Worm (Caenorhabditis elegans) whole organism, L1 larva: ENCODE results near the gene ttr-15.

Source experiments
- C04F5.9 ChIP-seq: sonication (generic microtip); optimal IDR thresholded peaks from 2 replicates; lab custom pipeline; 2016; ENCODE audit warnings: missing genetic modification characterization, missing compliant biosample characterization
- C34B4.2 ChIP-seq: sonication (generic microtip); optimal IDR thresholded peaks from 2 replicates; lab custom pipeline; 2017; ENCODE audit warnings: mild to moderate bottlenecking, missing genetic modification characterization, missing compliant biosample characterization
- Y116A8C.19 ChIP-seq: sonication (generic microtip); optimal IDR thresholded peaks from 2 replicates; lab custom pipeline; 2016; ENCODE audit warnings: missing compliant biosample characterization, missing genetic modification characterization, borderline replicate concordance
- aha-1 ChIP-seq: fragments of 150-350 bp; optimal IDR thresholded peaks from 2 replicates; lab custom pipeline; 2014; ENCODE audit warnings: missing biosample characterization, missing genetic modification characterization
- alr-1 ChIP-seq: fragments of 200-800 bp; sonication (Bioruptor generic); optimal IDR thresholded peaks from 2 replicates; lab custom pipeline; 2018; ENCODE audit warnings: borderline replicate concordance, mild to moderate bottlenecking, missing genetic modification characterization, missing compliant biosample characterization
- aly-2 ChIP-seq: fragments of 150-350 bp; optimal IDR thresholded peaks from 2 replicates; lab custom pipeline; 2014; ENCODE audit warnings: missing biosample characterization, missing genetic modification characterization
- ama-1 ChIP-seq: fragments of 150-350 bp; optimal IDR thresholded peaks from 2 replicates; lab custom pipeline; 2014
- ceh-88 ChIP-seq: fragments of 200-800 bp; sonication (Bioruptor generic); IDR thresholded peaks from 2 replicates; pipeline ENCODE4 v1.3.6; 2022; ENCODE audit warnings: missing genetic modification characterization, missing compliant biosample characterization
- dsc-1 ChIP-seq: sonication (generic microtip); optimal IDR thresholded peaks from 2 replicates; lab custom pipeline; 2016; ENCODE audit warnings: mild to moderate bottlenecking, missing genetic modification characterization, missing compliant biosample characterization
- efl-1 ChIP-seq, 4 experiments: fragments of 150-350 bp; optimal IDR thresholded peaks in 3 of 4; peaks in 1 of 4; 1 replicate in 1 of 4; 2 replicates in 3 of 4; lab custom pipeline; 2014; ENCODE audit warnings: missing biosample characterization in 2 of 4, missing genetic modification characterization in 2 of 4, missing genetic modification reagents in 2 of 4
- egl-27 ChIP-seq, 2 experiments: fragments of 150-350 bp in 1 of 2; sonication (generic microtip); optimal IDR thresholded peaks; 3 replicates each; lab custom pipeline; 2017 to 2018; ENCODE audit warnings: missing biosample characterization in 2 of 2, missing genetic modification characterization in 2 of 2, missing genetic modification reagents in 2 of 2
- fkh-10 ChIP-seq: sonication (generic microtip); optimal IDR thresholded peaks from 2 replicates; lab custom pipeline; 2017; ENCODE audit warnings: missing biosample characterization, missing genetic modification reagents, missing genetic modification characterization
- fkh-4 ChIP-seq: sonication (generic microtip); optimal IDR thresholded peaks from 2 replicates; lab custom pipeline; 2016; ENCODE audit warnings: missing compliant biosample characterization, missing genetic modification characterization, borderline replicate concordance
- fkh-8 ChIP-seq: sonication (generic microtip); optimal IDR thresholded peaks from 2 replicates; lab custom pipeline; 2016; ENCODE audit warnings: mild to moderate bottlenecking, missing genetic modification characterization, missing compliant biosample characterization
- grh-1 ChIP-seq: fragments of 200-800 bp; sonication (Bioruptor generic); IDR thresholded peaks from 2 replicates; pipeline ENCODE4 v1.3.6; 2022; ENCODE audit warnings: missing genetic modification reagents, missing genetic modification characterization, missing compliant biosample characterization
- hlh-17 ChIP-seq: fragments of 200-800 bp; sonication (Bioruptor generic); optimal IDR thresholded peaks from 2 replicates; lab custom pipeline; 2018; ENCODE audit warnings: missing genetic modification characterization, mild to moderate bottlenecking, missing compliant biosample characterization, moderate library complexity, borderline replicate concordance
- hlh-4 ChIP-seq: sonication (generic microtip); optimal IDR thresholded peaks from 2 replicates; lab custom pipeline; 2016; ENCODE audit warnings: mild to moderate bottlenecking, missing genetic modification characterization, missing compliant biosample characterization
- hpl-2 ChIP-seq: fragments of 150-350 bp; optimal IDR thresholded peaks from 2 replicates; lab custom pipeline; 2014; ENCODE audit warnings: missing biosample characterization, missing genetic modification reagents, missing genetic modification characterization
- isw-1 ChIP-seq: fragments of 200-800 bp; sonication (Bioruptor generic); IDR thresholded peaks from 2 replicates; pipeline ENCODE4 v1.3.6; 2022; ENCODE audit warnings: missing genetic modification characterization, missing compliant biosample characterization
- jun-1 ChIP-seq: fragments of 150-350 bp; optimal IDR thresholded peaks from 2 replicates; lab custom pipeline; 2014; ENCODE audit warnings: missing biosample characterization, missing genetic modification reagents, missing genetic modification characterization
- lin-13 ChIP-seq: fragments of 150-350 bp; optimal IDR thresholded peaks from 2 replicates; lab custom pipeline; 2014; ENCODE audit warnings: missing biosample characterization, missing genetic modification reagents, missing genetic modification characterization
- lin-14 ChIP-seq: fragments of 200-800 bp; sonication (Bioruptor generic); optimal IDR thresholded peaks from 2 replicates; lab custom pipeline; 2018; ENCODE audit warnings: mild to moderate bottlenecking, missing genetic modification characterization, moderate library complexity, missing compliant biosample characterization
- lin-39 ChIP-seq: fragments of 150-350 bp; optimal IDR thresholded peaks from 2 replicates; lab custom pipeline; 2014; ENCODE audit warnings: missing biosample characterization, missing genetic modification reagents, missing genetic modification characterization
- lir-3 ChIP-seq: sonication (generic microtip); optimal IDR thresholded peaks from 2 replicates; lab custom pipeline; 2016; ENCODE audit warnings: mild to moderate bottlenecking, missing genetic modification characterization, moderate library complexity, missing compliant biosample characterization; ENCODE audit not compliant: poor library complexity
- lsy-2 ChIP-seq, 2 experiments: fragments of 150-350 bp; optimal IDR thresholded peaks; 2 replicates each; lab custom pipeline; 2014; ENCODE audit warnings: missing biosample characterization in 2 of 2, missing genetic modification characterization in 2 of 2
- mab-9 ChIP-seq: fragments of 200-800 bp; sonication (Bioruptor generic); IDR thresholded peaks from 2 replicates; pipeline ENCODE4 v1.3.6; 2022; ENCODE audit warnings: missing genetic modification reagents, missing genetic modification characterization, missing compliant biosample characterization
- mdl-1 ChIP-seq, 2 experiments: fragments of 150-350 bp; optimal IDR thresholded peaks; 2 replicates each; lab custom pipeline; 2014 to 2017; ENCODE audit warnings: missing biosample characterization in 2 of 2, missing genetic modification characterization in 2 of 2, inconsistent platforms in 1 of 2
- mef-2 ChIP-seq: fragments of 150-350 bp; optimal IDR thresholded peaks from 2 replicates; lab custom pipeline; 2014; ENCODE audit warnings: missing biosample characterization, missing genetic modification characterization
- mep-1 ChIP-seq: fragments of 150-350 bp; optimal IDR thresholded peaks from 2 replicates; lab custom pipeline; 2014; ENCODE audit warnings: missing biosample characterization, missing genetic modification characterization
- nhr-20 ChIP-seq: sonication (generic microtip); optimal IDR thresholded peaks from 2 replicates; lab custom pipeline; 2016; ENCODE audit warnings: mild to moderate bottlenecking, missing genetic modification characterization, missing compliant biosample characterization
- nhr-237 ChIP-seq: fragments of 150-350 bp; optimal IDR thresholded peaks from 2 replicates; lab custom pipeline; 2014; ENCODE audit warnings: missing biosample characterization, missing genetic modification characterization
- nhr-28 ChIP-seq: fragments of 150-350 bp; optimal IDR thresholded peaks from 2 replicates; lab custom pipeline; 2014; ENCODE audit warnings: missing biosample characterization, missing genetic modification characterization
- nhr-47 ChIP-seq: sonication (generic microtip); optimal IDR thresholded peaks from 2 replicates; lab custom pipeline; 2016; ENCODE audit warnings: mild to moderate bottlenecking, missing genetic modification characterization, moderate library complexity, missing compliant biosample characterization
- nhr-71 ChIP-seq: sonication (generic microtip); optimal IDR thresholded peaks from 2 replicates; lab custom pipeline; 2016; ENCODE audit warnings: mild to moderate bottlenecking, missing genetic modification characterization, moderate library complexity, missing compliant biosample characterization
- nhr-76 ChIP-seq: sonication (generic microtip); optimal IDR thresholded peaks from 2 replicates; lab custom pipeline; 2017; ENCODE audit warnings: missing biosample characterization, missing genetic modification characterization
- nhr-77 ChIP-seq: fragments of 150-350 bp; optimal IDR thresholded peaks from 2 replicates; lab custom pipeline; 2014; ENCODE audit warnings: missing biosample characterization, missing genetic modification characterization
- nhr-84 ChIP-seq: sonication (generic microtip); optimal IDR thresholded peaks from 2 replicates; lab custom pipeline; 2017; ENCODE audit warnings: missing biosample characterization, missing genetic modification characterization
- nhr-90 ChIP-seq: sonication (generic microtip); optimal IDR thresholded peaks from 2 replicates; lab custom pipeline; 2016; ENCODE audit warnings: mild to moderate bottlenecking, missing genetic modification characterization, missing compliant biosample characterization; ENCODE audit not compliant: poor library complexity
- pax-3 ChIP-seq: fragments of 200-800 bp; sonication (Bioruptor generic); optimal IDR thresholded peaks from 2 replicates; lab custom pipeline; 2018; ENCODE audit warnings: mild to moderate bottlenecking, missing genetic modification characterization, moderate library complexity, missing compliant biosample characterization
- pqm-1 ChIP-seq: sonication (generic microtip); optimal IDR thresholded peaks from 3 replicates; lab custom pipeline; 2017; ENCODE audit warnings: missing biosample characterization, missing genetic modification characterization
- rnt-1 ChIP-seq: sonication (generic microtip); optimal IDR thresholded peaks from 2 replicates; lab custom pipeline; 2016; ENCODE audit warnings: mild to moderate bottlenecking, missing genetic modification characterization, moderate library complexity, missing compliant biosample characterization
- snpc-4 ChIP-seq: fragments of 150-350 bp; optimal IDR thresholded peaks from 2 replicates; lab custom pipeline; 2014; ENCODE audit warnings: missing biosample characterization, missing genetic modification characterization
- sptf-1 ChIP-seq: fragments of 150-350 bp; optimal IDR thresholded peaks from 2 replicates; lab custom pipeline; 2014; ENCODE audit warnings: missing biosample characterization, missing genetic modification characterization
- tbx-2 ChIP-seq: sonication (generic microtip); optimal IDR thresholded peaks from 2 replicates; lab custom pipeline; 2016; ENCODE audit warnings: missing genetic modification characterization, missing compliant biosample characterization
- tlp-1 ChIP-seq: fragments of 150-350 bp; optimal IDR thresholded peaks from 2 replicates; lab custom pipeline; 2014; ENCODE audit warnings: missing biosample characterization, missing genetic modification characterization
- unc-130 ChIP-seq: fragments of 150-350 bp; optimal IDR thresholded peaks from 2 replicates; lab custom pipeline; 2017; ENCODE audit warnings: missing biosample characterization, missing genetic modification characterization, inconsistent platforms
- unc-62 ChIP-seq: fragments of 150-350 bp; optimal IDR thresholded peaks from 2 replicates; lab custom pipeline; 2014; ENCODE audit warnings: missing biosample characterization, missing genetic modification reagents, missing genetic modification characterization
- unc-98 ChIP-seq: fragments of 200-800 bp; sonication (Bioruptor generic); IDR thresholded peaks from 2 replicates; pipeline ENCODE4 v1.3.6; 2022; ENCODE audit warnings: missing genetic modification characterization, missing compliant biosample characterization
- xbp-1 ChIP-seq: sonication (generic microtip); optimal IDR thresholded peaks from 2 replicates; lab custom pipeline; 2016; ENCODE audit warnings: missing genetic modification characterization, missing compliant biosample characterization
- zip-4 ChIP-seq: fragments of 200-800 bp; sonication (Bioruptor generic); optimal IDR thresholded peaks from 2 replicates; lab custom pipeline; 2018; ENCODE audit warnings: mild to moderate bottlenecking, missing genetic modification characterization, moderate library complexity, missing compliant biosample characterization
- ztf-11 ChIP-seq, 2 experiments: sonication (generic microtip); optimal IDR thresholded peaks; 2 replicates each; lab custom pipeline; 2016 to 2017; ENCODE audit warnings: missing genetic modification characterization in 2 of 2, missing biosample characterization in 1 of 2, missing compliant biosample characterization in 1 of 2

The ttr-15 gene

DNA sequence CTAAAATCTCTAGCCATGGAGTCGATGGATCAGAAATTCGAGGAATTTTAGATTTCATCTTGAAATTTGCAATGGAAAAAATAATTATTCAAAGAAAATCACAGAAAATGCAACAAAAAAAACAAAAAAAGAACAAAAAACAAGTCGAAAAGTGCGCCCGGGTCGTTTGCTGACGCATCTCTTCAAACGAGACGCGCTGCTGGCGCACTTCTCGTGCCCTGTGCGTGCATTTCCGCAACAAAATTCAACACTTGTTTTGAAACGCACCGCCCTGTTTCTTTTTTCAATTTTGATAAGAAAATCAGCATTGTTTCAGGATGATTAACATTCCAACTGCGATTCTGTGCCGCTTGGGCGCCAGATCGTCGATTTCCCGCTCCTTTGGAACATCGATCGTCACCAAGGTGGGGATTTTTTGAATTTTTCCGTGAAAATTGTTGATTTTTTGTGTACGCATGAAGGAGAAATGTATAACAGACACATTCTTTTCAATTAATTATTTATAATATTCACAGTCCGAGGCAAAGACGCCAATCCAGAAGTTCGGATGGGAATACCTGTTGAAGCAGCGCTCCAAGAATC lies 3.6 kb upstream of the ttr-15 start, which contains the start of the genes jmjd-4 and mev-1:
Gene jmjd-4 (minus strand): TSS at position 58 of the 582 bp plus-strand sequence.
Gene mev-1 (plus strand): TSS at position 317 of the 582 bp plus-strand sequence.
- peak; percentile 78 for TF ChIP-seq isw-1
- TF ChIP-seq aha-1 (tag; lab: Kevin White, UChicago) = peak; percentile 81
- TF ChIP-seq egl-27 (tag; optimal IDR thresholded peaks at IDR 0.05; lab: Kevin White, UChicago) = no peak
- peak; percentile 90 for TF ChIP-seq grh-1 (GFP tag; lab: Robert Waterston, UW)
- TF ChIP-seq sptf-1 (tag; lab: Kevin White, UChicago) = no peak
- TF ChIP-seq nhr-237 (tag; lab: Kevin White, UChicago) = no peak
- TF ChIP-seq ceh-88 (GFP tag; lab: Robert Waterston, UW) = peak; percentile 45; the same call in 1 of the 2 replicates
- peak; percentile 91 for TF ChIP-seq nhr-90
- peak; percentile 95 for TF ChIP-seq mep-1 (tag; lab: Kevin White, UChicago)
- peak; percentile 30 for TF ChIP-seq pqm-1
- no peak for TF ChIP-seq alr-1 (tag; lab: Kevin White, UChicago)
- TF ChIP-seq fkh-10 (GFP tag; lab: Kevin White, UChicago) = peak; percentile 10
- peak; percentile 89 for TF ChIP-seq lin-39
- TF ChIP-seq nhr-76 (tag; lab: Kevin White, UChicago) = no peak
- peak; percentile 90 to 93 for TF ChIP-seq lsy-2 (tag; optimal IDR thresholded peaks at IDR 0.05; lab: Kevin White, UChicago)
- peak; percentile 65 for TF ChIP-seq C04F5.9
- TF ChIP-seq Y116A8C.19 (tag; lab: Kevin White, UChicago) = no peak
- TF ChIP-seq tbx-2 = peak; percentile 85
- TF ChIP-seq nhr-71 (tag; lab: Kevin White, UChicago) = peak; percentile 93
- TF ChIP-seq ama-1 (lab: Kevin White, UChicago) = no peak
- TF ChIP-seq lin-14 (GFP tag; lab: Kevin White, UChicago) = peak; percentile 87
- no peak for TF ChIP-seq C34B4.2 (tag; lab: Kevin White, UChicago)
- TF ChIP-seq snpc-4 (tag; lab: Kevin White, UChicago) = peak; percentile 82
- TF ChIP-seq dsc-1 (tag; lab: Kevin White, UChicago) = peak; percentile 92
- peak; percentile 87 to 89 for TF ChIP-seq efl-1 (optimal IDR thresholded peaks at IDR 0.05; lab: Kevin White, UChicago)
- TF ChIP-seq efl-1 (GFP tag; optimal IDR thresholded peaks at IDR 0.05 in 1 of 2; lab: Kevin White, UChicago) = peak; percentile 84 to 99
- peak in 1 of 2 experiments; percentile 69 for TF ChIP-seq ztf-11 (tag; optimal IDR thresholded peaks at IDR 0.05; lab: Kevin White, UChicago)
- TF ChIP-seq mab-9 (GFP tag; lab: Robert Waterston, UW) = peak; percentile 81
- no peak for TF ChIP-seq hpl-2
- TF ChIP-seq hlh-17 (GFP tag; lab: Kevin White, UChicago) = no peak
- peak; percentile 29 for TF ChIP-seq unc-130 (tag; lab: Kevin White, UChicago)
- TF ChIP-seq xbp-1 (tag; lab: Kevin White, UChicago) = peak; percentile 86
- peak; percentile 76 for TF ChIP-seq pax-3 (tag; lab: Kevin White, UChicago)
- peak; percentile 78 for TF ChIP-seq fkh-8 (tag; lab: Kevin White, UChicago)
- peak; percentile 94 for TF ChIP-seq nhr-47 (tag; lab: Kevin White, UChicago)
- no peak for TF ChIP-seq hlh-4 (tag; lab: Kevin White, UChicago)
- peak; percentile 79 for TF ChIP-seq lin-13
- TF ChIP-seq aly-2 = peak; percentile 51
- TF ChIP-seq zip-4 (GFP tag; lab: Kevin White, UChicago) = peak; percentile 80
- peak; percentile 48 for TF ChIP-seq nhr-77 (tag; lab: Kevin White, UChicago)
- TF ChIP-seq mef-2 (tag; lab: Kevin White, UChicago) = no peak
- no peak; the same call in 1 of the 2 replicates for TF ChIP-seq unc-98 (GFP tag; lab: Robert Waterston, UW)
- TF ChIP-seq nhr-84 (tag; lab: Kevin White, UChicago) = no peak
- no peak for TF ChIP-seq tlp-1 (tag; lab: Kevin White, UChicago)
- no peak for TF ChIP-seq nhr-28 (tag; lab: Kevin White, UChicago)
- peak; percentile 88 for TF ChIP-seq nhr-20
- TF ChIP-seq mdl-1 (tag; optimal IDR thresholded peaks at IDR 0.05; lab: Kevin White, UChicago) = peak in 1 of 2 experiments; percentile 77
- TF ChIP-seq jun-1 (tag; lab: Kevin White, UChicago) = peak; percentile 84
- TF ChIP-seq lir-3 (tag; lab: Kevin White, UChicago) = peak; percentile 33
- peak; percentile 96 for TF ChIP-seq rnt-1
- no peak for TF ChIP-seq unc-62 (GFP tag; lab: Kevin White, UChicago)
- TF ChIP-seq fkh-4 = peak; percentile 48
